Fruit fly (Drosophila melanogaster): Measurements from ENCODE around the gene CG17544.

dm6 chr2L:19441339-19441738 is 43.0 kb upstream of the CG17544 start:
- TF ChIP-seq Met (GFP tag; optimal IDR thresholded peaks at IDR 0.05) (no peak), CG34406 (GFP tag; optimal IDR thresholded peaks at IDR 0.05) (no peak), OdsH (GFP tag; optimal IDR thresholded peaks at IDR 0.05) (no peak), CG16779 (tag; optimal IDR thresholded peaks at IDR 0.05) (no peak)

Measured in whole organism, prepupa.